Fruit fly (Drosophila melanogaster): Measurements from ENCODE around the gene CG13138.

DNA sequence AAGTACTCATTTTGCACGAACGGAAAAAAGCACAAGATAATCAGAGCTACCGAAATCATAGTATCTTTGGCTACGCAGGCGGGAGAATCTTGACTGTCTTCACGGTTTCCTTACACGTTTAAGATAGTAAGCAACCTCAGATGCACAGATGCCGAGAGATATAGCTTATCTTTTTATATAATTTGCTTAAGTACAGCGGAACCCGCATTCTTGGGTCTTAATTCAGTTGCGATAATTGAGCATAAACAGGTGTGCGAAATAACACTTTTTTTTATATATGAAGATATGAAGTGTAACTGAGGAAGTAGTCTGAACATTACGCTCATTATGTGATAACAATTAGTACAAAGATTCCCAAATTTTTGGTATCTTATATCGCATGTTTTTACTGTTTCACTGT lies 21.0 kb downstream of the CG13138 start, which contains the start of gene CG34043:
- no peak for TF ChIP-seq CG16779 (tag; optimal IDR thresholded peaks at IDR 0.05)
- TF ChIP-seq ss (GFP tag; optimal IDR thresholded peaks at IDR 0.05), result no peak
- no peak for TF ChIP-seq Hr39 (GFP tag; optimal IDR thresholded peaks at IDR 0.05)
- no peak for TF ChIP-seq Sox102F (GFP tag; optimal IDR thresholded peaks at IDR 0.05)
- no peak for TF ChIP-seq CG9139 (GFP tag; optimal IDR thresholded peaks at IDR 0.05)
- TF ChIP-seq OdsH (GFP tag; optimal IDR thresholded peaks at IDR 0.05), result no peak
- TF ChIP-seq vri (GFP tag; optimal IDR thresholded peaks at IDR 0.05), result no peak
- no peak for TF ChIP-seq CG8319 (GFP tag; optimal IDR thresholded peaks at IDR 0.05)
- no peak for TF ChIP-seq fd59A (GFP tag; optimal IDR thresholded peaks at IDR 0.05)
- TF ChIP-seq Gug (GFP tag; IDR thresholded peaks at IDR 0.05), result no peak
